Worm (Caenorhabditis elegans): ENCODE results near the gene fbxa-196.

ce11 chrV:6495353-6495752, 46.9 kb downstream of the fbxa-196 start:
- TF ChIP-seq flt-1 (GFP tag; IDR thresholded peaks at IDR 0.05): no peak
- TF ChIP-seq ref-1 (GFP tag; conservative IDR thresholded peaks at IDR 0.05): no peak
- no peak for TF ChIP-seq ztf-23 (GFP tag; IDR thresholded peaks at IDR 0.05)
- TF ChIP-seq T22C8.4 (GFP tag; IDR thresholded peaks at IDR 0.05): no peak
